Fruit fly (Drosophila melanogaster) whole organism, embryonic: ENCODE data around the gene vkg.

Experiments used
- CG1024 ChIP-seq: fragments of 200-800 bp; sonication (Bioruptor generic); IDR thresholded peaks from 2 replicates; pipeline ENCODE4 v1.3.6; 2022; ENCODE audit warnings: missing biosample characterization, missing genetic modification characterization
- CG10274 ChIP-seq: fragments of 200-800 bp; sonication (Bioruptor generic); optimal IDR thresholded peaks from 3 replicates; lab custom pipeline; 2017; ENCODE audit warnings: missing biosample characterization, mild to moderate bottlenecking, missing genetic modification characterization
- CG11696 ChIP-seq: fragments of 200-800 bp; sonication (Bioruptor generic); IDR thresholded peaks from 2 replicates; pipeline ENCODE4 v1.3.6; 2022; ENCODE audit warnings: missing biosample characterization, missing genetic modification characterization
- CG1233 ChIP-seq: fragments of 200-800 bp; sonication (Bioruptor generic); optimal IDR thresholded peaks from 4 replicates; lab custom pipeline; 2018; ENCODE audit warnings: missing biosample characterization, mild to moderate bottlenecking, missing genetic modification characterization
- CG12391 ChIP-seq: fragments of 200-800 bp; sonication (Bioruptor generic); optimal IDR thresholded peaks from 3 replicates; lab custom pipeline; 2018; ENCODE audit warnings: missing biosample characterization, mild to moderate bottlenecking, missing genetic modification characterization, moderate library complexity
- CG14667 ChIP-seq: fragments of 200-800 bp; sonication (Bioruptor generic); IDR thresholded peaks from 2 replicates; pipeline ENCODE4 v1.3.6; 2022; ENCODE audit warnings: missing biosample characterization, missing genetic modification characterization
- CG1647 ChIP-seq: fragments of 200-800 bp; sonication (Bioruptor generic); optimal IDR thresholded peaks from 3 replicates; lab custom pipeline; 2016; ENCODE audit warnings: missing biosample characterization, missing genetic modification characterization
- CG16815 ChIP-seq: fragments of 200-800 bp; sonication (Bioruptor generic); optimal IDR thresholded peaks from 3 replicates; lab custom pipeline; 2017; ENCODE audit warnings: missing biosample characterization, mild to moderate bottlenecking, missing genetic modification characterization
- CG17612 ChIP-seq: fragments of 200-800 bp; sonication (Bioruptor generic); IDR thresholded peaks from 2 replicates; pipeline ENCODE4 v1.3.6; 2022; ENCODE audit warnings: missing biosample characterization, missing genetic modification characterization
- CG2678 ChIP-seq: fragments of 200-800 bp; sonication (Bioruptor generic); optimal IDR thresholded peaks from 3 replicates; lab custom pipeline; 2019; ENCODE audit warnings: missing biosample characterization, mild to moderate bottlenecking, missing genetic modification characterization, moderate library complexity
- CG3065 ChIP-seq: fragments of 200-800 bp; sonication (Bioruptor generic); optimal IDR thresholded peaks from 2 replicates; lab custom pipeline; 2016; ENCODE audit warnings: missing biosample characterization, missing genetic modification characterization
- CG32767 ChIP-seq: fragments of 200-800 bp; sonication (Bioruptor generic); IDR thresholded peaks from 2 replicates; pipeline ENCODE4 v1.3.6; 2022; ENCODE audit warnings: missing biosample characterization, missing genetic modification characterization
- CG4360 ChIP-seq: fragments of 200-800 bp; sonication (Bioruptor generic); IDR thresholded peaks from 2 replicates; pipeline ENCODE4 v1.3.6; 2022; ENCODE audit warnings: missing biosample characterization, missing genetic modification characterization
- CG6272 ChIP-seq: fragments of 200-800 bp; sonication (Bioruptor generic); IDR thresholded peaks from 2 replicates; pipeline ENCODE4 v1.3.6; 2022; ENCODE audit warnings: missing biosample characterization, missing genetic modification characterization
- CG6765 ChIP-seq: fragments of 200-800 bp; sonication (Bioruptor generic); optimal IDR thresholded peaks from 3 replicates; lab custom pipeline; 2017; ENCODE audit warnings: missing biosample characterization, mild to moderate bottlenecking, missing genetic modification characterization
- CG6791 ChIP-seq: fragments of 200-800 bp; sonication (Bioruptor generic); IDR thresholded peaks from 3 replicates; pipeline ENCODE4 v1.3.6; 2022; ENCODE audit warnings: missing biosample characterization, missing genetic modification characterization; ENCODE audit not compliant: partially characterized antibody
- CG8924 ChIP-seq: fragments of 200-800 bp; optimal IDR thresholded peaks from 3 replicates; lab custom pipeline; 2019; ENCODE audit warnings: missing biosample characterization, mild to moderate bottlenecking, missing genetic modification characterization, moderate library complexity
- CG8944 ChIP-seq: fragments of 200-800 bp; sonication (Bioruptor generic); optimal IDR thresholded peaks from 3 replicates; lab custom pipeline; 2016; ENCODE audit warnings: missing biosample characterization, missing genetic modification characterization
- CG9609 ChIP-seq: fragments of 200-800 bp; sonication (Bioruptor generic); optimal IDR thresholded peaks from 3 replicates; lab custom pipeline; 2016; ENCODE audit warnings: missing biosample characterization, missing genetic modification characterization
- D19A ChIP-seq: fragments of 200-800 bp; optimal IDR thresholded peaks from 3 replicates; lab custom pipeline; 2019; ENCODE audit warnings: missing biosample characterization, mild to moderate bottlenecking, missing genetic modification characterization, moderate library complexity
- Elba2 ChIP-seq: fragments of 200-800 bp; sonication (Bioruptor generic); optimal IDR thresholded peaks from 3 replicates; lab custom pipeline; 2016; ENCODE audit warnings: missing biosample characterization, missing genetic modification characterization
- Fer2 ChIP-seq: fragments of 200-800 bp; sonication (Bioruptor generic); optimal IDR thresholded peaks from 2 replicates; lab custom pipeline; 2018; ENCODE audit warnings: missing biosample characterization, mild to moderate bottlenecking, missing genetic modification characterization, moderate library complexity
- Fer3 ChIP-seq: fragments of 200-800 bp; sonication (Bioruptor generic); optimal IDR thresholded peaks from 2 replicates; lab custom pipeline; 2018; ENCODE audit warnings: missing biosample characterization, mild to moderate bottlenecking, missing genetic modification characterization, moderate library complexity
- Hr3 ChIP-seq: fragments of 200-800 bp; sonication (Bioruptor generic); optimal IDR thresholded peaks from 3 replicates; lab custom pipeline; 2016; ENCODE audit warnings: missing biosample characterization, missing genetic modification characterization
- Lpt ChIP-seq: fragments of >200 bp; optimal IDR thresholded peaks from 2 replicates; lab custom pipeline; 2018; ENCODE audit warnings: missing biosample characterization, missing genetic modification characterization
- Mrtf ChIP-seq: fragments of 200-800 bp; sonication (Bioruptor generic); IDR thresholded peaks from 3 replicates; pipeline ENCODE4 v1.3.6; 2022; ENCODE audit warnings: missing biosample characterization, missing genetic modification characterization
- Myb ChIP-seq: fragments of 200-800 bp; sonication (Bioruptor generic); optimal IDR thresholded peaks from 2 replicates; lab custom pipeline; 2016; ENCODE audit warnings: missing biosample characterization, missing genetic modification characterization
- NfI ChIP-seq: fragments of 200-800 bp; sonication (Bioruptor generic); optimal IDR thresholded peaks from 3 replicates; lab custom pipeline; 2018; ENCODE audit warnings: missing biosample characterization, mild to moderate bottlenecking, missing genetic modification characterization, moderate library complexity
- Rfx ChIP-seq: fragments of 200-800 bp; sonication (Bioruptor generic); IDR thresholded peaks from 2 replicates; pipeline ENCODE4 v1.3.6; 2022; ENCODE audit warnings: missing biosample characterization, missing genetic modification characterization
- Rx ChIP-seq: fragments of 200-800 bp; sonication (Bioruptor generic); IDR thresholded peaks from 2 replicates; pipeline ENCODE4 v1.3.6; 2022; ENCODE audit warnings: missing biosample characterization, missing genetic modification characterization
- Scr ChIP-seq: fragments of 200-800 bp; sonication (Bioruptor generic); IDR thresholded peaks from 2 replicates; pipeline ENCODE4 v1.3.6; 2022; ENCODE audit warnings: missing biosample characterization, missing genetic modification characterization; ENCODE audit not compliant: partially characterized antibody
- al ChIP-seq: fragments of 200-800 bp; sonication (Bioruptor generic); IDR thresholded peaks from 2 replicates; pipeline ENCODE4 v1.3.6; 2022; ENCODE audit warnings: missing biosample characterization, missing genetic modification characterization
- ase ChIP-seq: fragments of 200-800 bp; sonication (Bioruptor generic); IDR thresholded peaks from 3 replicates; pipeline ENCODE4 v1.3.6; 2022; ENCODE audit warnings: missing biosample characterization, missing genetic modification characterization
- cato ChIP-seq: fragments of 200-800 bp; sonication (Bioruptor generic); optimal IDR thresholded peaks from 2 replicates; lab custom pipeline; 2016; ENCODE audit warnings: missing biosample characterization, missing genetic modification characterization, borderline replicate concordance
- caup ChIP-seq: fragments of 200-800 bp; sonication (Bioruptor generic); optimal IDR thresholded peaks from 3 replicates; lab custom pipeline; 2017; ENCODE audit warnings: missing biosample characterization, mild to moderate bottlenecking, missing genetic modification characterization, moderate library complexity; ENCODE audit not compliant: severe bottlenecking
- crp ChIP-seq, 2 experiments: fragments of 200-800 bp; sonication (Bioruptor generic); optimal IDR thresholded peaks; 2 replicates in 1 of 2; 3 replicates in 1 of 2; lab custom pipeline; 2017; ENCODE audit warnings: missing biosample characterization in 2 of 2, missing genetic modification characterization in 2 of 2, mild to moderate bottlenecking in 1 of 2, moderate library complexity in 1 of 2
- dimm ChIP-seq: fragments of 200-800 bp; sonication (Bioruptor generic); IDR thresholded peaks from 2 replicates; pipeline ENCODE4 v1.3.6; 2022; ENCODE audit warnings: missing biosample characterization, missing genetic modification characterization
- eve ChIP-seq, 2 experiments: fragments of >200 bp; optimal IDR thresholded peaks; 2 replicates each; lab custom pipeline; 2017; ENCODE audit warnings: missing biosample characterization in 2 of 2, missing genetic modification characterization in 2 of 2
- grau ChIP-seq: fragments of 200-800 bp; optimal IDR thresholded peaks from 3 replicates; lab custom pipeline; 2019; ENCODE audit warnings: missing biosample characterization, mild to moderate bottlenecking, missing genetic modification characterization, moderate library complexity
- knrl ChIP-seq: fragments of 200-800 bp; sonication (Bioruptor generic); IDR thresholded peaks from 3 replicates; pipeline ENCODE4 v1.3.6; 2022; ENCODE audit warnings: missing biosample characterization, missing genetic modification characterization; ENCODE audit not compliant: partially characterized antibody
- mld ChIP-seq: fragments of 200-800 bp; sonication (Bioruptor generic); IDR thresholded peaks from 3 replicates; pipeline ENCODE4 v1.3.6; 2022; ENCODE audit warnings: missing biosample characterization, missing genetic modification characterization; ENCODE audit not compliant: partially characterized antibody
- nmo ChIP-seq: fragments of 200-800 bp; sonication (Bioruptor generic); optimal IDR thresholded peaks from 2 replicates; lab custom pipeline; 2018; ENCODE audit warnings: missing biosample characterization, mild to moderate bottlenecking, missing genetic modification characterization, moderate library complexity
- phol ChIP-seq: fragments of 200-800 bp; sonication (Bioruptor generic); optimal IDR thresholded peaks from 3 replicates; lab custom pipeline; 2018; ENCODE audit warnings: missing biosample characterization, mild to moderate bottlenecking, missing genetic modification characterization, moderate library complexity
- pzg ChIP-seq: fragments of 200-800 bp; sonication (Bioruptor generic); optimal IDR thresholded peaks from 3 replicates; lab custom pipeline; 2018; ENCODE audit warnings: missing biosample characterization, mild to moderate bottlenecking, missing genetic modification characterization, moderate library complexity
- ssp ChIP-seq: fragments of 200-800 bp; sonication (Bioruptor generic); IDR thresholded peaks from 2 replicates; pipeline ENCODE4 v1.3.6; 2022; ENCODE audit warnings: missing biosample characterization, missing genetic modification characterization
- tap ChIP-seq: fragments of 200-800 bp; optimal IDR thresholded peaks from 3 replicates; lab custom pipeline; 2019; ENCODE audit warnings: missing biosample characterization, mild to moderate bottlenecking, missing genetic modification characterization, moderate library complexity
- vnd ChIP-seq: fragments of 200-800 bp; sonication (Bioruptor generic); IDR thresholded peaks from 3 replicates; pipeline ENCODE4 v1.3.6; 2022; ENCODE audit warnings: missing biosample characterization, missing genetic modification characterization; ENCODE audit not compliant: partially characterized antibody
- wdn ChIP-seq: fragments of 200-800 bp; sonication (Bioruptor generic); IDR thresholded peaks from 2 replicates; pipeline ENCODE4 v1.3.6; 2022; ENCODE audit warnings: missing biosample characterization, missing genetic modification characterization

vkg gene

DNA sequence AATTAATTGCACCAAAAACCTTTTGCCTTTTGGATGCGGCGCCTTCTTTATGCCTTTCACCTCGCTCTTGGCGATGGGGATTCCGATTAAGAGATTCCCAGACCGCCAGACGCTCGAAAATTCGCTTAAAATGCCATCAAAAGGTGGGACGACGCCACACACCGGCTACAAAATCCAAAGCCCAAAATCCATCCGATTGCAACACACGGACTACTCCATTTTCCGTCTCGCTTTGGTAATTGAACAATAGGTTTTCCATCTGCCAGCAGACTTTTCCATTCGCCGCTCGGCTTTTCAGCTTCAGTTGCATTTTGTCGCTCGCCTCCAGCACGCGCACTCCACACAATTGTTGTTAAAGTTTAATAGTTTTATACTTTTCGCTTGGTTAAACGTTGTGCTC lies 32.5 kb upstream of the vkg start, which contains the start of gene qtc:
qtc (plus strand) TSS at position 301 of the 400 bp plus-strand sequence.
- TF ChIP-seq CG6791 (GFP tag; lab: Robert Waterston, UW): peak; percentile 27; the same call in 1 of the 3 replicates
- no peak for TF ChIP-seq CG6765 (GFP tag; lab: Kevin White, UChicago)

DNA sequence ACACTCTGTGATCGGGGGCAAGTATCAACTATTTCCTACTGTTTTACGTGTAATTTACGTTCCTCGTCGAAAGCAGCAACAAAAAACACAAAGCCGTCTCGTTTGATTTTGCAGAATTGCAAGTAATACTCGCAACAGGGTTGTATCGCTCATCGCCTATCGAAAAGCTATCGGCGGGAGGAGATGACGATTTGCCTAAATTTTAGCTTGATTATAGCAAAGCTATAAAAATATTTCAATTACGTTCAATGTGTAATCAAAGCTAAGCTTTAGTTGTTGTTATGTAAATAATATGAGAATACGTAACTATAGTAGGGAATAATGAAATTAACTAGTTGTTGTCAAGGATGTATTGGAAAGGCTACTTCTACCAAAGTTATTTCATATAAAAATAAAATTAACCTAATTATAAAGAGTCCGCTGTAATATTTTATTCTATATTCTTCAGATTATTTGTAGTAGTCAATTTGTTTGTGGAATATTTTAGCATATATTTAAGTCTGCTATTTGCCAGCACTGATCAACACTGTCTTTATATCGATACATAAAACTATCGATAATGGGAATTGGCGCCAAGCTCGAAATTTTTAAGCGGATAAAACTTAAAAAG lies 31.8 kb upstream of the vkg start, which contains the start of gene Rpn11:
Rpn11 (minus strand) TSS at position 146 of the 610 bp plus-strand sequence.
- TF ChIP-seq pzg (GFP tag; lab: Kevin White, UChicago) (peak; percentile 50), CG1647 (GFP tag; lab: Kevin White, UChicago) (no peak), eve (GFP tag; optimal IDR thresholded peaks at IDR 0.05; lab: Kevin White, UChicago) (no peak), mld (GFP tag; lab: Robert Waterston, UW) (no peak), dimm (GFP tag; lab: Robert Waterston, UW) (no peak), tap (tag; lab: Kevin White, UChicago) (peak; percentile 53), Scr (GFP tag; lab: Robert Waterston, UW) (peak; percentile 66), Fer3 (tag; lab: Kevin White, UChicago) (peak; percentile 66), Fer2 (tag; lab: Kevin White, UChicago) (peak; percentile 41), Rx (GFP tag; lab: Robert Waterston, UW) (no peak), Hr3 (peak; percentile 74), CG10274 (GFP tag; lab: Kevin White, UChicago) (no peak), caup (peak; percentile 29), wdn (GFP tag; lab: Robert Waterston, UW) (no peak), Elba2 (GFP tag; lab: Kevin White, UChicago) (peak; percentile 4), nmo (GFP tag; lab: Kevin White, UChicago) (peak; percentile 80), crp (GFP tag; optimal IDR thresholded peaks at IDR 0.05; lab: Kevin White, UChicago) (peak in 1 of 2 experiments; percentile 20), CG8924 (tag; lab: Kevin White, UChicago) (peak; percentile 77), knrl (peak; percentile 39; the same call in 2 of the 3 replicates), CG14667 (GFP tag; lab: Robert Waterston, UW) (no peak), D19A (tag; lab: Kevin White, UChicago) (peak; percentile 37), Rfx (GFP tag; lab: Robert Waterston, UW) (peak; percentile 52; the same call in 1 of the 2 replicates), CG2678 (peak; percentile 75), CG1024 (GFP tag; lab: Robert Waterston, UW) (no peak), CG11696 (GFP tag; lab: Robert Waterston, UW) (no peak), cato (peak; percentile 46), ssp (GFP tag; lab: Robert Waterston, UW) (no peak), ase (GFP tag; lab: Robert Waterston, UW) (no peak), CG6272 (0 out of 2 replicates have a peak, but pooled peaks have one; percentile 12), CG16815 (peak; percentile 44), CG4360 (GFP tag; lab: Robert Waterston, UW) (no peak), CG9609 (GFP tag; lab: Kevin White, UChicago) (no peak), al (no peak), Lpt (GFP tag; lab: Kevin White, UChicago) (no peak), CG1233 (GFP tag; lab: Kevin White, UChicago) (peak; percentile 30), grau (tag; lab: Kevin White, UChicago) (peak; percentile 74), Myb (GFP tag; lab: Kevin White, UChicago) (no peak), CG32767 (no peak), CG3065 (GFP tag; lab: Kevin White, UChicago) (no peak), NfI (GFP tag; lab: Kevin White, UChicago) (peak; percentile 47), CG8944 (no peak), vnd (GFP tag; lab: Robert Waterston, UW) (no peak), Mrtf (GFP tag; lab: Robert Waterston, UW) (no peak), phol (tag; lab: Kevin White, UChicago) (peak; percentile 77), CG17612 (GFP tag; lab: Robert Waterston, UW) (no peak), CG12391 (tag; lab: Kevin White, UChicago) (peak; percentile 86)
